Worm (Caenorhabditis elegans) whole organism, midembryonic: Measurements from ENCODE around the gene ttll-9.

ENCODE experiments used
- T22C8.4 ChIP-seq: fragments of 200-800 bp; sonication (Bioruptor generic); IDR thresholded peaks from 2 replicates; pipeline ENCODE4 v1.3.6; 2022; ENCODE audit warnings: missing genetic modification characterization, missing compliant biosample characterization
- cog-1 ChIP-seq: sonication (generic microtip); optimal IDR thresholded peaks from 2 replicates; lab custom pipeline; 2016; ENCODE audit warnings: missing genetic modification characterization, missing compliant biosample characterization
- flt-1 ChIP-seq: fragments of 200-800 bp; sonication (Bioruptor generic); IDR thresholded peaks from 2 replicates; pipeline ENCODE4 v1.3.6; 2022; ENCODE audit warnings: missing genetic modification characterization, missing compliant biosample characterization
- klf-2 ChIP-seq: fragments of 200-800 bp; sonication (Bioruptor generic); conservative IDR thresholded peaks from 2 replicates; pipeline ENCODE4 v1.3.6; 2022; ENCODE audit warnings: missing genetic modification reagents, missing genetic modification characterization, missing compliant biosample characterization
- med-1 ChIP-seq: sonication (generic microtip); optimal IDR thresholded peaks from 2 replicates; lab custom pipeline; 2017; ENCODE audit warnings: missing genetic modification characterization, mild to moderate bottlenecking, missing compliant biosample characterization, antibody characterized with exemption, missing genetic modification reagents; ENCODE audit not compliant: insufficient read depth
- ref-1 ChIP-seq: fragments of 200-800 bp; sonication (Bioruptor generic); conservative IDR thresholded peaks from 2 replicates; pipeline ENCODE4 v1.3.6; 2022; ENCODE audit warnings: missing genetic modification reagents, missing genetic modification characterization, missing compliant biosample characterization
- ztf-23 ChIP-seq: fragments of 200-800 bp; sonication (Bioruptor generic); IDR thresholded peaks from 2 replicates; pipeline ENCODE4 v1.3.6; 2022; ENCODE audit warnings: missing genetic modification reagents, missing genetic modification characterization, missing compliant biosample characterization
- ztf-29 ChIP-seq: fragments of 200-800 bp; sonication (Bioruptor generic); IDR thresholded peaks from 2 replicates; pipeline ENCODE4 v1.3.6; 2022; ENCODE audit warnings: missing genetic modification reagents, missing genetic modification characterization, missing compliant biosample characterization

DNA sequence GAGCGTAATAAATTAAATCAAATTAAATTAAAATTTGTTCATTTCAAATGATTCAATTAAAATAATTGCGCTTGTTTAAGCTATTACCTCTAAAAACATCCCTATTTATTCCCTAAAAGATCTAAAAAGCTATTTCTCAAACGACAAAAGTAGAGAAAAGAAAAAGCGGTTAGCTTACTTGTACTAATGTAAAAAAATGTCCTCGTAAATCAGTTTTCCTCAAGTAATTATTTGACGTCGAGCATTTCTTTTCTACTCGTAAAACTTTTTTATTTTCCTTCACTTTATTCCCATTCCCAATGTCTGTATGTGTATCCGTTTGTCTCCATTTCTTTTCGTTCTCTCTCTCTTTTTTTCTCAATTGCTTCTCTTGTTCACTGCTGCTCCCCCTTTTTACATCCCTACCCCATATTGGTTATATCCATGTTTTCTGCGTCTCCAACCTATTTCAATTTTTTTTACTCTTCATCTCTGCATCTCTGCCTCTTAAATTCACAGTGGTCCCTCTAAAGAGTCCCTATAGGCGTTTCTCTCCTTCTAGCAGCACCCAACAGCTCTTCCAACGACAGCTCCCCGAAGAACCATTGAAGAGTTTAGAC lies 31.1 kb upstream of the ttll-9 start, which contains the start of gene unc-80:
- TF ChIP-seq cog-1 (tag; lab: Kevin White, UChicago) (no peak), med-1 (no peak), ztf-29 (GFP tag; lab: Robert Waterston, UW) (no peak), ztf-23 (no peak), flt-1 (no peak), T22C8.4 (no peak), klf-2 (GFP tag; lab: Robert Waterston, UW) (no peak), ref-1 (GFP tag; lab: Robert Waterston, UW) (no peak)
